Fruit fly (Drosophila melanogaster): ENCODE results near the gene sna.

dm6 chr2L:15435655-15436265 lies 42.3 kb downstream of the sna start:
- TF ChIP-seq CTCF (optimal IDR thresholded peaks at IDR 0.05): no peak
- no peak for TF ChIP-seq CG8478 (optimal IDR thresholded peaks at IDR 0.05)
